Worm (Caenorhabditis elegans): ENCODE measurements around the gene fbxa-26.

DNA sequence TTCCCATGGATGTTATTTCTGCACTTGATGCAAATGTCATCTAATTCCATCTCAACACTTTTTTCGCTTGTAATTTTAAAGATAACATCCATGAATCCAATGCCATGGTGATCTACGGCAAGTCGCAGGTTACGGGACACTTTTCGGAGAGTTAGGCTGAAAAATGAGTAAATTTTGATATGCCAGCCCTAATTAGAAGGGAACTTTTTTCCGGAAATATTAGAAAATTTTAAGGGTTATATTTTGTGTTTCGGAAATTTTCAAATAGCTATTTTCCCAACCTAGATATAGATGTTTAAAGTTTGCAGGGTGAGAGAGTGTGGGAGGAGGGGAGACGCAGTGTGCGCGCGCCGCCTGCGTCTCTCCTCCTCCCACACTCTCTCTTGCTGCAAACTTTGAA, 35.0 kb downstream of the fbxa-26 start:
- TF ChIP-seq cog-1 (tag; optimal IDR thresholded peaks at IDR 0.05) (no peak), ztf-29 (GFP tag; IDR thresholded peaks at IDR 0.05) (no peak), flt-1 (GFP tag; IDR thresholded peaks at IDR 0.05) (no peak), ztf-23 (GFP tag; IDR thresholded peaks at IDR 0.05) (no peak), klf-2 (GFP tag; conservative IDR thresholded peaks at IDR 0.05) (no peak)
